Fruit fly (Drosophila melanogaster): ENCODE measurements around the gene CG5280.

CG5280 gene

DNA sequence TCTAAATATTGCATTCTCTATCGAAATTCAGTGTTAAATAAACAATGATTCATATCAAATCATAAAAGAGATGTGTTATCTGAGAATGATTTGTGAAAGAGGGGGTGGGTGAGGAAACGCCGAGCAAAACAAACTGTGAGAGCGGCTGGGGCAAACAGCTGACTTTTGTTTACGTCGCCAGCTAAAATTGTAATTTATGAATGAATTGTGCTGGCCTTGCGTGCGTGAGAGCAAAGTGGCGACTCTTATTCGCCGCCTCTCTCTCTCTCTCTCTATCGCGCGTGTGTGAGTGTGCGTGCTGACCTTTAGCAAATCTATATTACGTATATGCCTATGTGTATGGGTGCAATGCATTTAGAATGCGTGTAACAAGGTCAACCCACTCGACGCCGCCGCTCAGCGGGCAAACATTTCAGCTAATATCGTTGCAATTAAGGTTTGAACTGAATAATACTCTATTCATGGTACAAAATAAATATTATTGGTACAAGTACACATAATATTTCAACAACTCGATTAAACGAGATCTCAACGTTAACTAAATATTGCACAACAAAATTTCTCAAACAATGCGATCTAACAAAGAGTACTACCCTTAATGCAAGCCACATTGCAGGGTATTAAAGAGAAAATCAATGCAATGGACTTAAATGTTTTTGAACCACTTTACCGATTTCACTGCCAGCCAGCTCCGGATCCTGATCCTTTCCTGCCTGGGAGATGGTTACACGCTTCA, 11.2 kb downstream of the CG5280 start:
- no peak for TF ChIP-seq Hr96 (GFP tag; optimal IDR thresholded peaks at IDR 0.05)
- no peak for TF ChIP-seq cnc (optimal IDR thresholded peaks at IDR 0.05)
- TF ChIP-seq pad (GFP tag; optimal IDR thresholded peaks at IDR 0.05): no peak
- TF ChIP-seq toe (GFP tag; optimal IDR thresholded peaks at IDR 0.05): no peak
- peak; percentile 66 for TF ChIP-seq CG7101 (tag; optimal IDR thresholded peaks at IDR 0.05)
- no peak for TF ChIP-seq kay (GFP tag; ENCODE audit: borderline replicate concordance)
- TF ChIP-seq Crg-1 (GFP tag; optimal IDR thresholded peaks at IDR 0.05): peak; percentile 20
- TF ChIP-seq Clk (GFP tag; optimal IDR thresholded peaks at IDR 0.05): no peak
- peak; percentile 83 for TF ChIP-seq CG33017 (tag; optimal IDR thresholded peaks at IDR 0.05)
- peak; percentile 38 for TF ChIP-seq bab1 (GFP tag; optimal IDR thresholded peaks at IDR 0.05)
- no peak for TF ChIP-seq CG1620 (GFP tag; optimal IDR thresholded peaks at IDR 0.05)
- TF ChIP-seq CG5204 (GFP tag; optimal IDR thresholded peaks at IDR 0.05): no peak
- peak; percentile 36 for TF ChIP-seq CG11617 (GFP tag; optimal IDR thresholded peaks at IDR 0.05)
- peak; percentile 31 for TF ChIP-seq CG12768 (GFP tag; optimal IDR thresholded peaks at IDR 0.05)
- TF ChIP-seq Mnt (GFP tag; optimal IDR thresholded peaks at IDR 0.05): peak; percentile 6
- TF ChIP-seq CG14711 (tag; optimal IDR thresholded peaks at IDR 0.05): peak; percentile 51
- peak; percentile 53 for TF ChIP-seq CG7045 (GFP tag; optimal IDR thresholded peaks at IDR 0.05)
- TF ChIP-seq cic (GFP tag; optimal IDR thresholded peaks at IDR 0.05): peak; percentile 98
- TF ChIP-seq tj (GFP tag; optimal IDR thresholded peaks at IDR 0.05): peak; percentile 21
- TF ChIP-seq ovo (GFP tag; optimal IDR thresholded peaks at IDR 0.05): no peak

DNA sequence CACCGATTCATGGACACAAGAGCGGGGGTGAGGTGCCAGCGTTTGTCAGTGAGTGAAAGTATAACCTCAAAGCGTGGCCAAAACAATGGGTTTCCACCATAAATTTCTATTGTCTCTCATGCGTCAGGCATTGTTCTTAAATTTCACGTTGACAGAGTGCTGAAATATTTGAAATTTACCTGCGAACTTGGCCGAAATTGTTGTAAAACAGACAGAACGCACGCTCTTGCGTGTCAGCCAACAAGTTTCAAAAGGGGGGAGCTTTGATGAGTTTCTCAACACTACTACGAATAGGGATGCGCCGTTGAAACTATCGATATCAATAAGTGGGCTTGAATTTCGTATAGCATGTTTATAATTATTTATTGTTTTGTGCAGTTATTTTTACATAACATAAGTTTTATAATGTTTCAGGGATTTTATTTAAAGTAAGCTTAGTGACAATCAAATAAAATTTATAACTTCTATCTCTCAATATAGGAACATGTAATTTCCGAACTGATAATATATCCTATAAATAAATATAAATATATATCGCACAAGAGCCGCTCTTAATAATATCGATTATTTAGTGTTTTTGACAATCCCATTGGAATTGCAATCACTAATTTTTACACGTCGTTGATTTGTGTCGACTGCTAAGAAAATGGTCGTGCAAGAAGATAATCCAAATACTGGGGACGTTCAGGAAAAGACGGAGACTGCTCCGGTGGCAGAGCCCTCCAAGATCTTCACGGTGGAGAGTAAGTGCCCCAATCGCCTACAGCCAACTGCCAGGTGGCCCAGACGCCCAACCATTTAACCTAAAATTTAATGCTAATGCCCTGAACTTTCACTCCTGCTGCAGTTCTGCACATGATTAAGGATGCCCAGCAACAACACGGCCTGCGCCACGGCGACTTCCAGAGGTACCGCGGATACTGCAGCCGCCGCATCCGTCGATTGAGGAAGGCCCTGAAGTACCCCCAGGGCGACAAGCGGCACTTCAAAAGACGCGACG, 15.2 kb downstream of the CG5280 start, which contains the start of the genes pix and Srp68:
TSS of gene pix (minus strand) at position 288 of the 1,000 bp plus-strand sequence.
TSS of gene Srp68 (plus strand) at position 569 of the 1,000 bp plus-strand sequence.
- peak; percentile 54 for TF ChIP-seq bab1 (GFP tag; optimal IDR thresholded peaks at IDR 0.05)
- TF ChIP-seq CG33017 (tag; optimal IDR thresholded peaks at IDR 0.05): peak; percentile 62
- no peak for TF ChIP-seq Hr96 (GFP tag; optimal IDR thresholded peaks at IDR 0.05)
- TF ChIP-seq cnc (optimal IDR thresholded peaks at IDR 0.05): no peak
- peak; percentile 74 for TF ChIP-seq ovo (GFP tag; optimal IDR thresholded peaks at IDR 0.05)
- TF ChIP-seq CG11617 (GFP tag; optimal IDR thresholded peaks at IDR 0.05): peak; percentile 90
- TF ChIP-seq CG5204 (GFP tag; optimal IDR thresholded peaks at IDR 0.05): no peak
- peak; percentile 55 for TF ChIP-seq cic (GFP tag; optimal IDR thresholded peaks at IDR 0.05)
- peak; percentile 58 for TF ChIP-seq Clk (GFP tag; optimal IDR thresholded peaks at IDR 0.05)
- TF ChIP-seq Mnt (GFP tag; optimal IDR thresholded peaks at IDR 0.05): peak; percentile 82
- TF ChIP-seq CG7101 (tag; optimal IDR thresholded peaks at IDR 0.05): peak; percentile 80
- TF ChIP-seq CG7045 (GFP tag; optimal IDR thresholded peaks at IDR 0.05): peak; percentile 70
- peak; percentile 86 for TF ChIP-seq Crg-1 (GFP tag; optimal IDR thresholded peaks at IDR 0.05)
- TF ChIP-seq kay (GFP tag; ENCODE audit: borderline replicate concordance): no peak
- no peak for TF ChIP-seq toe (GFP tag; optimal IDR thresholded peaks at IDR 0.05)
- TF ChIP-seq CG14711 (tag; optimal IDR thresholded peaks at IDR 0.05): peak; percentile 73
- TF ChIP-seq pad (GFP tag; optimal IDR thresholded peaks at IDR 0.05): peak; percentile 82
- peak; percentile 78 for TF ChIP-seq CG12768 (GFP tag; optimal IDR thresholded peaks at IDR 0.05)
- TF ChIP-seq CG1620 (GFP tag; optimal IDR thresholded peaks at IDR 0.05): peak; percentile 70
- TF ChIP-seq tj (GFP tag; optimal IDR thresholded peaks at IDR 0.05): peak; percentile 58

DNA sequence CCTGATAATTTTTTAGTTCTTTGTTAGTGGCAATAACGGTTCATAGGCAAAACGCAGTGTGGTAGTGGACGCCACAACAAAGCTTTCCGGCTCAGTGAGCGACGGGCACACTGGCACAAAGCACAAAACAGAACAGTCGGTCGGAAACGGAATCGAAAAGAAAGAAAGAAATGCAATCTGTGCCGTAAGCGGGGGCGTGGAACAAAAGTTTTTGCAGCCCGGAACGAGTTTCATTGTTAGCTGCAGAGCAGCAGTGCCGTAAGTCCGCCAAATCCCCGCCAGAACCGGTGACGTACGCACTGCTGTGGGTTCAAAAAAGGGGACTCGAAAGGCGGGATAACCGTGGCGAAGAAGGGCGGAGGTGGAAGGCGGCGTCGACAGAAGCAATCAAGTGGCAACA, 21.6 kb downstream of the CG5280 start, which contains the start of gene CG5026:
TSS of gene CG5026 (plus strand) at position 92 of the 400 bp plus-strand sequence.
- TF ChIP-seq kay (GFP tag; ENCODE audit: borderline replicate concordance) (no peak), ovo (GFP tag; optimal IDR thresholded peaks at IDR 0.05) (peak; percentile 75), CG12768 (GFP tag; optimal IDR thresholded peaks at IDR 0.05) (peak; percentile 13), Hr96 (GFP tag; optimal IDR thresholded peaks at IDR 0.05) (no peak), Clk (GFP tag; optimal IDR thresholded peaks at IDR 0.05) (no peak), Crg-1 (GFP tag; optimal IDR thresholded peaks at IDR 0.05) (no peak), cic (GFP tag; optimal IDR thresholded peaks at IDR 0.05) (peak; percentile 53), CG11617 (GFP tag; optimal IDR thresholded peaks at IDR 0.05) (peak; percentile 41), CG1620 (GFP tag; optimal IDR thresholded peaks at IDR 0.05) (no peak), CG14711 (tag; optimal IDR thresholded peaks at IDR 0.05) (peak; percentile 51), CG7045 (GFP tag; optimal IDR thresholded peaks at IDR 0.05) (no peak), tj (GFP tag; optimal IDR thresholded peaks at IDR 0.05) (no peak), toe (GFP tag; optimal IDR thresholded peaks at IDR 0.05) (no peak), Mnt (GFP tag; optimal IDR thresholded peaks at IDR 0.05) (peak; percentile 36), CG7101 (tag; optimal IDR thresholded peaks at IDR 0.05) (peak; percentile 35), cnc (optimal IDR thresholded peaks at IDR 0.05) (no peak), pad (GFP tag; optimal IDR thresholded peaks at IDR 0.05) (peak; percentile 19), bab1 (GFP tag; optimal IDR thresholded peaks at IDR 0.05) (peak; percentile 69), CG5204 (GFP tag; optimal IDR thresholded peaks at IDR 0.05) (no peak), CG33017 (tag; optimal IDR thresholded peaks at IDR 0.05) (no peak)

DNA sequence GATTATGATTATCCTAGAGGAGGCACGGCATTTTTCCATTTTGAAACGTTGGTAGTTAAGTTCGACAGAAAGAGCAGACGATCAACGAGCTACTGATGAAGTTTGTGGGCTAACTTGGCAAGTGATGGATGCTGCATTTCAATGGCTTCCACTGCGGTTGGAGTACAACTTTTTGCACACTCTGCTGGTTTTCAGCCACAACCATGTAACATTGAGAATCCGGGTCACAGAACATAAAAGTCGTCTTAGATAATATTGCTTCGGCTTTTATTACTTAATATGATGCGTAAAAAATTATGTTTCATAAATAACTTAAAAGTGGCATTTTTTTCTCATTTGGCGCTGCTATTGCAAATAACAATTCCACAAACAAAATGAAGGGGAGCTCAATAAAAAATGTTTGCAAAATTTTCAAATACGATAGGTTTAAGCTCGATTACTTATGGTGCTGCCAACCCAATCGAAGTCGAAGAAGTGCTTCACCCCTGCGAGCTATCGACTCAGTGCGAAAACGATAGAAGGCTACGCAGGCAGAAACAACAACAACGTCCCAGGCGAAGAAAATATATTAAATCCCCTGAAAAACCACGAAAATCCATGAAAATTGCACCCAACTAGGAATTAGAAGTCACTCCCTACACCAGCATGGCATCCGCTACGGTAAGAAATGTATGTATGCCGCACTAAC, 23.6 kb downstream of the CG5280 start, which contains the start of the genes CG5653 and CG5021:
TSS of gene CG5653 (minus strand) at position 51 of the 688 bp plus-strand sequence.
TSS of gene CG5021 (plus strand) at position 506 of the 688 bp plus-strand sequence.
- TF ChIP-seq cnc (optimal IDR thresholded peaks at IDR 0.05): no peak
- TF ChIP-seq bab1 (GFP tag; optimal IDR thresholded peaks at IDR 0.05): peak; percentile 30
